Comparison of ENCODE assay signal across 1 fruit fly cellular context in genomic region chr3L:12016186-12016585, dm6.
TF ChIP-seq lines count a peak whose summit lies in the region.

No protein-coding gene starts in this region.

TF ChIP-seq in whole organism, prepupa, 60 proteins besides CTCF, POLR2A, EP300 and RAD21 (continued from another document):
- TF ChIP-seq CG32006 (GFP tag; optimal IDR thresholded peaks at IDR 0.05; lab: Kevin White, UChicago): peak; percentile 57
- TF ChIP-seq Eip75B (GFP tag; optimal IDR thresholded peaks at IDR 0.05; lab: Kevin White, UChicago): peak; percentile 1
- peak; percentile 31 for TF ChIP-seq CG11762 (GFP tag; optimal IDR thresholded peaks at IDR 0.05; lab: Kevin White, UChicago; ENCODE audit: insufficient read depth)
- peak; percentile 78 for TF ChIP-seq svp (GFP tag; lab: Kevin White, UChicago)
- TF ChIP-seq Sox102F (GFP tag; optimal IDR thresholded peaks at IDR 0.05; lab: Kevin White, UChicago): peak; percentile 64
- no peak for TF ChIP-seq CG6808 (GFP tag; optimal IDR thresholded peaks at IDR 0.05; lab: Kevin White, UChicago)
- TF ChIP-seq CG8632 (GFP tag; optimal IDR thresholded peaks at IDR 0.05; lab: Kevin White, UChicago): peak; percentile 76
- TF ChIP-seq fd59A (GFP tag; optimal IDR thresholded peaks at IDR 0.05; lab: Kevin White, UChicago): no peak
- TF ChIP-seq Gug (GFP tag; IDR thresholded peaks at IDR 0.05; lab: Robert Waterston, UW): no peak; the same call in 1 of the 2 replicates
- peak; percentile 56 for TF ChIP-seq vri (GFP tag; optimal IDR thresholded peaks at IDR 0.05; lab: Kevin White, UChicago)
- TF ChIP-seq salr (GFP tag; optimal IDR thresholded peaks at IDR 0.05; lab: Kevin White, UChicago): no peak
- peak; percentile 24 for TF ChIP-seq lz (GFP tag; optimal IDR thresholded peaks at IDR 0.05; lab: Kevin White, UChicago)
- peak; percentile 56 for TF ChIP-seq Blimp-1 (GFP tag; optimal IDR thresholded peaks at IDR 0.05; lab: Kevin White, UChicago)
- no peak for TF ChIP-seq Lpt (GFP tag; optimal IDR thresholded peaks at IDR 0.05; lab: Kevin White, UChicago)
- TF ChIP-seq fd85E (GFP tag; optimal IDR thresholded peaks at IDR 0.05; lab: Kevin White, UChicago): no peak
- TF ChIP-seq CG6276 (GFP tag; optimal IDR thresholded peaks at IDR 0.05; lab: Kevin White, UChicago): peak; percentile 49
- peak; percentile 4 for TF ChIP-seq Sox14 (GFP tag; optimal IDR thresholded peaks at IDR 0.05; lab: Kevin White, UChicago)
- TF ChIP-seq OdsH (GFP tag; optimal IDR thresholded peaks at IDR 0.05; lab: Kevin White, UChicago): peak; percentile 62
- peak; percentile 24 for TF ChIP-seq Ets96B (tag; optimal IDR thresholded peaks at IDR 0.05; lab: Kevin White, UChicago)
- TF ChIP-seq Sox15 (GFP tag; optimal IDR thresholded peaks at IDR 0.05; lab: Kevin White, UChicago): peak; percentile 44
- TF ChIP-seq CG9139 (GFP tag; optimal IDR thresholded peaks at IDR 0.05; lab: Kevin White, UChicago): no peak
- peak; percentile 68 for TF ChIP-seq esn (GFP tag; optimal IDR thresholded peaks at IDR 0.05; lab: Kevin White, UChicago)
- peak; percentile 68 for TF ChIP-seq CG34406 (GFP tag; optimal IDR thresholded peaks at IDR 0.05; lab: Kevin White, UChicago)
- TF ChIP-seq CG6854 (GFP tag; optimal IDR thresholded peaks at IDR 0.05; lab: Kevin White, UChicago): peak; percentile 68
- TF ChIP-seq CG10669 (GFP tag; optimal IDR thresholded peaks at IDR 0.05; lab: Kevin White, UChicago): no peak
- peak; percentile 42 for TF ChIP-seq topi (GFP tag; optimal IDR thresholded peaks at IDR 0.05; lab: Kevin White, UChicago)
- TF ChIP-seq cyc (GFP tag; optimal IDR thresholded peaks at IDR 0.05; lab: Kevin White, UChicago): peak; percentile 41
- TF ChIP-seq CG6792 (GFP tag; optimal IDR thresholded peaks at IDR 0.05; lab: Kevin White, UChicago): peak; percentile 47
- peak; percentile 53 for TF ChIP-seq acj6 (GFP tag; optimal IDR thresholded peaks at IDR 0.05; lab: Kevin White, UChicago)
- no peak for TF ChIP-seq Hr4 (GFP tag; optimal IDR thresholded peaks at IDR 0.05; lab: Kevin White, UChicago)
- TF ChIP-seq Hr39 (GFP tag; optimal IDR thresholded peaks at IDR 0.05; lab: Kevin White, UChicago): peak; percentile 39
